Worm (Caenorhabditis elegans) whole organism, L4 larva: ENCODE data around the gene C31E10.11.

Experiments
- D1046.2 ChIP-seq: fragments of 200-800 bp; sonication (Bioruptor generic); IDR thresholded peaks from 2 replicates; pipeline ENCODE4 v1.3.6; 2022; ENCODE audit warnings: missing genetic modification characterization, missing compliant biosample characterization
- F10B5.3 ChIP-seq: sonication (generic microtip); optimal IDR thresholded peaks from 2 replicates; lab custom pipeline; 2016; ENCODE audit warnings: mild to moderate bottlenecking, missing genetic modification characterization, missing compliant biosample characterization
- F49E8.2 ChIP-seq: sonication (generic microtip); optimal IDR thresholded peaks from 2 replicates; lab custom pipeline; 2016; ENCODE audit warnings: missing compliant biosample characterization, mild to moderate bottlenecking, missing genetic modification characterization, borderline replicate concordance
- Y105C5A.15 ChIP-seq: fragments of 200-800 bp; sonication (Bioruptor generic); IDR thresholded peaks from 2 replicates; pipeline ENCODE4 v1.3.6; 2022; ENCODE audit warnings: missing genetic modification characterization, missing compliant biosample characterization
- Y5F2A.4 ChIP-seq: fragments of 200-800 bp; sonication (Bioruptor generic); optimal IDR thresholded peaks from 2 replicates; lab custom pipeline; 2018; ENCODE audit warnings: mild to moderate bottlenecking, missing genetic modification characterization, missing compliant biosample characterization
- aha-1 ChIP-seq: fragments of 150-350 bp; peaks from one replicate; lab custom pipeline; 2014; ENCODE audit warnings: missing biosample characterization, missing genetic modification characterization
- attf-4 ChIP-seq: sonication (generic microtip); optimal IDR thresholded peaks from 3 replicates; lab custom pipeline; 2017; ENCODE audit warnings: missing biosample characterization, missing genetic modification characterization
- ceh-28 ChIP-seq: fragments of 150-350 bp; optimal IDR thresholded peaks from 2 replicates; lab custom pipeline; 2014; ENCODE audit warnings: missing biosample characterization, missing genetic modification reagents, missing genetic modification characterization
- ceh-32 ChIP-seq: sonication (generic microtip); optimal IDR thresholded peaks from 2 replicates; lab custom pipeline; 2016; ENCODE audit warnings: mild to moderate bottlenecking, missing genetic modification characterization, missing compliant biosample characterization; ENCODE audit not compliant: poor library complexity
- ceh-82 ChIP-seq: sonication (generic microtip); optimal IDR thresholded peaks from 2 replicates; lab custom pipeline; 2017; ENCODE audit warnings: missing biosample characterization, missing genetic modification characterization
- daf-12 ChIP-seq: fragments of 150-350 bp; optimal IDR thresholded peaks from 2 replicates; lab custom pipeline; 2014; ENCODE audit warnings: missing biosample characterization, missing genetic modification reagents, missing genetic modification characterization
- dmd-6 ChIP-seq: fragments of 200-800 bp; sonication (Bioruptor generic); IDR thresholded peaks from 2 replicates; pipeline ENCODE4 v1.3.6; 2022; ENCODE audit warnings: missing genetic modification reagents, missing genetic modification characterization, missing compliant biosample characterization
- duxl-1 ChIP-seq: sonication (generic microtip); optimal IDR thresholded peaks from 2 replicates; lab custom pipeline; 2016; ENCODE audit warnings: mild to moderate bottlenecking, missing genetic modification characterization, moderate library complexity, missing compliant biosample characterization; ENCODE audit not compliant: poor library complexity
- dve-1 ChIP-seq: sonication (generic microtip); optimal IDR thresholded peaks from 2 replicates; lab custom pipeline; 2017; ENCODE audit warnings: antibody characterized with exemption, mild to moderate bottlenecking, missing genetic modification characterization, missing compliant biosample characterization; ENCODE audit not compliant: insufficient read depth
- fkh-10 ChIP-seq: fragments of 150-350 bp; optimal IDR thresholded peaks from 2 replicates; lab custom pipeline; 2014; ENCODE audit warnings: missing biosample characterization, missing genetic modification reagents, missing genetic modification characterization
- fos-1 ChIP-seq: fragments of 150-350 bp; optimal IDR thresholded peaks from 2 replicates; lab custom pipeline; 2014; ENCODE audit warnings: missing biosample characterization, missing genetic modification characterization
- hif-1 ChIP-seq, 2 experiments: sonication (generic microtip); optimal IDR thresholded peaks; 2 replicates each; lab custom pipeline; 2016 to 2017; ENCODE audit warnings: missing compliant biosample characterization in 2 of 2, missing genetic modification characterization in 2 of 2, missing genetic modification reagents in 2 of 2, missing genotype in 2 of 2, mild to moderate bottlenecking in 1 of 2
- hlh-11 ChIP-seq: fragments of 200-800 bp; sonication (Bioruptor generic); optimal IDR thresholded peaks from 2 replicates; lab custom pipeline; 2018; ENCODE audit warnings: mild to moderate bottlenecking, missing genetic modification characterization, missing compliant biosample characterization
- hmg-1.1 ChIP-seq: fragments of 200-800 bp; sonication (Bioruptor generic); IDR thresholded peaks from 2 replicates; pipeline ENCODE4 v1.3.6; 2022; ENCODE audit warnings: missing genetic modification reagents, missing genetic modification characterization, missing compliant biosample characterization
- lin-13 ChIP-seq: fragments of 150-350 bp; optimal IDR thresholded peaks from 2 replicates; lab custom pipeline; 2014; ENCODE audit warnings: missing biosample characterization, missing genetic modification reagents, missing genetic modification characterization
- lin-15B ChIP-seq: fragments of 150-350 bp; sonication (generic microtip); optimal IDR thresholded peaks from 3 replicates; lab custom pipeline; 2014; ENCODE audit warnings: missing biosample characterization, missing genetic modification characterization
- lsy-2 ChIP-seq, 2 experiments: fragments of 150-350 bp in 1 of 2; sonication (generic microtip) in 1 of 2; optimal IDR thresholded peaks; 2 replicates each; lab custom pipeline; 2014 to 2017; ENCODE audit warnings: missing biosample characterization in 2 of 2, missing genetic modification characterization in 2 of 2
- madf-5 ChIP-seq, 2 experiments: fragments of 200-800 bp; sonication (Bioruptor generic); IDR thresholded peaks; 2 replicates each; pipeline ENCODE4 v1.3.6; 2022; ENCODE audit warnings: missing compliant biosample characterization in 2 of 2, missing genetic modification characterization in 2 of 2
- mdl-1 ChIP-seq, 2 experiments: fragments of 150-350 bp in 1 of 2; sonication (generic microtip) in 1 of 2; optimal IDR thresholded peaks; 2 replicates each; lab custom pipeline; 2014 to 2017; ENCODE audit warnings: missing biosample characterization in 2 of 2, missing genetic modification characterization in 2 of 2
- mdt-29 ChIP-seq: fragments of 200-800 bp; sonication (Bioruptor generic); IDR thresholded peaks from 2 replicates; pipeline ENCODE4 v1.3.6; 2022; ENCODE audit warnings: missing genetic modification reagents, missing genetic modification characterization, missing compliant biosample characterization
- mep-1 ChIP-seq: fragments of 150-350 bp; sonication (generic microtip); optimal IDR thresholded peaks from 3 replicates; lab custom pipeline; 2014; ENCODE audit warnings: missing biosample characterization, missing genetic modification characterization
- mes-2 ChIP-seq: sonication (generic microtip); optimal IDR thresholded peaks from 2 replicates; lab custom pipeline; 2016; ENCODE audit warnings: missing genotype, mild to moderate bottlenecking, missing genetic modification characterization, missing compliant biosample characterization; ENCODE audit not compliant: poor library complexity, severe bottlenecking
- mxl-2 ChIP-seq: fragments of 200-800 bp; sonication (Bioruptor generic); conservative IDR thresholded peaks from 2 replicates; pipeline ENCODE4 v1.3.6; 2022; ENCODE audit warnings: missing genetic modification reagents, missing genetic modification characterization, missing compliant biosample characterization
- mxl-3 ChIP-seq: fragments of 200-800 bp; sonication (Bioruptor generic); optimal IDR thresholded peaks from 2 replicates; lab custom pipeline; 2018; ENCODE audit warnings: mild to moderate bottlenecking, missing genetic modification characterization, missing compliant biosample characterization
- nhr-10 ChIP-seq: fragments of 150-350 bp; optimal IDR thresholded peaks from 2 replicates; lab custom pipeline; 2014; ENCODE audit warnings: missing biosample characterization, missing genetic modification characterization
- nhr-102 ChIP-seq: sonication (generic microtip); optimal IDR thresholded peaks from 2 replicates; lab custom pipeline; 2016; ENCODE audit warnings: mild to moderate bottlenecking, missing genetic modification characterization, moderate library complexity, missing compliant biosample characterization
- nhr-111 ChIP-seq: fragments of 200-800 bp; sonication (Bioruptor generic); optimal IDR thresholded peaks from 2 replicates; lab custom pipeline; 2018; ENCODE audit warnings: mild to moderate bottlenecking, missing genetic modification characterization, missing compliant biosample characterization
- nhr-237 ChIP-seq: sonication (generic microtip); optimal IDR thresholded peaks from 2 replicates; lab custom pipeline; 2017; ENCODE audit warnings: missing biosample characterization, missing genetic modification characterization
- nhr-28 ChIP-seq: fragments of 150-350 bp; optimal IDR thresholded peaks from 2 replicates; lab custom pipeline; 2014; ENCODE audit warnings: missing biosample characterization, missing genetic modification characterization
- nhr-41 ChIP-seq: fragments of 200-800 bp; sonication (Bioruptor generic); IDR thresholded peaks from 2 replicates; pipeline ENCODE4 v1.3.6; 2022; ENCODE audit warnings: missing genetic modification reagents, missing genetic modification characterization, missing compliant biosample characterization
- nhr-42 ChIP-seq: fragments of 200-800 bp; sonication (Bioruptor generic); IDR thresholded peaks from 2 replicates; pipeline ENCODE4 v1.3.6; 2022; ENCODE audit warnings: missing genetic modification characterization, missing compliant biosample characterization
- nhr-6 ChIP-seq: fragments of 150-350 bp; optimal IDR thresholded peaks from 2 replicates; lab custom pipeline; 2014; ENCODE audit warnings: missing biosample characterization, missing genetic modification characterization
- nhr-77 ChIP-seq: fragments of 150-350 bp; optimal IDR thresholded peaks from 2 replicates; lab custom pipeline; 2014; ENCODE audit warnings: missing biosample characterization, missing genetic modification characterization
- pha-4 ChIP-seq, 2 experiments: fragments of 150-350 bp in 1 of 2; fragments of 200-800 bp in 1 of 2; sonication (Bioruptor generic) in 1 of 2; IDR thresholded peaks in 1 of 2; optimal IDR thresholded peaks in 1 of 2; 2 replicates each; pipeline versions ENCODE4 v1.3.6 to Lab custom; 2014 to 2022; ENCODE audit warnings: missing genetic modification characterization in 2 of 2, missing genetic modification reagents in 2 of 2, missing biosample characterization in 1 of 2, missing compliant biosample characterization in 1 of 2
- php-3 ChIP-seq: fragments of 200-800 bp; sonication (Bioruptor generic); IDR thresholded peaks from 2 replicates; pipeline ENCODE4 v1.3.6; 2022; ENCODE audit warnings: missing genetic modification reagents, missing genetic modification characterization, missing compliant biosample characterization
- pqm-1 ChIP-seq: sonication (generic microtip); optimal IDR thresholded peaks from 2 replicates; lab custom pipeline; 2017; ENCODE audit warnings: missing biosample characterization, missing genetic modification characterization
- rbr-2 ChIP-seq: sonication (generic microtip); optimal IDR thresholded peaks from 2 replicates; lab custom pipeline; 2016; ENCODE audit warnings: missing genotype, missing genetic modification characterization, missing compliant biosample characterization
- sdz-12 ChIP-seq: fragments of 200-800 bp; sonication (Bioruptor generic); optimal IDR thresholded peaks from 2 replicates; lab custom pipeline; 2018; ENCODE audit warnings: mild to moderate bottlenecking, missing genetic modification characterization, missing compliant biosample characterization
- snpc-4 ChIP-seq: fragments of 150-350 bp; optimal IDR thresholded peaks from 2 replicates; lab custom pipeline; 2014; ENCODE audit warnings: missing biosample characterization, missing genetic modification characterization
- tra-1 ChIP-seq: fragments of 200-800 bp; sonication (Bioruptor generic); IDR thresholded peaks from 2 replicates; pipeline ENCODE4 v1.3.6; 2022; ENCODE audit warnings: missing genetic modification reagents, missing genetic modification characterization, missing compliant biosample characterization
- unc-39 ChIP-seq: sonication (generic microtip); optimal IDR thresholded peaks from 2 replicates; lab custom pipeline; 2017; ENCODE audit warnings: missing biosample characterization, missing genetic modification characterization
- vab-7 ChIP-seq: fragments of 200-800 bp; sonication (Bioruptor generic); IDR thresholded peaks from 2 replicates; pipeline ENCODE4 v1.3.6; 2022; ENCODE audit warnings: missing genetic modification reagents, missing genetic modification characterization, missing compliant biosample characterization
- ztf-7 ChIP-seq: fragments of 150-350 bp; optimal IDR thresholded peaks from 2 replicates; lab custom pipeline; 2014; ENCODE audit warnings: missing biosample characterization, missing genetic modification characterization

Gene C31E10.11

DNA sequence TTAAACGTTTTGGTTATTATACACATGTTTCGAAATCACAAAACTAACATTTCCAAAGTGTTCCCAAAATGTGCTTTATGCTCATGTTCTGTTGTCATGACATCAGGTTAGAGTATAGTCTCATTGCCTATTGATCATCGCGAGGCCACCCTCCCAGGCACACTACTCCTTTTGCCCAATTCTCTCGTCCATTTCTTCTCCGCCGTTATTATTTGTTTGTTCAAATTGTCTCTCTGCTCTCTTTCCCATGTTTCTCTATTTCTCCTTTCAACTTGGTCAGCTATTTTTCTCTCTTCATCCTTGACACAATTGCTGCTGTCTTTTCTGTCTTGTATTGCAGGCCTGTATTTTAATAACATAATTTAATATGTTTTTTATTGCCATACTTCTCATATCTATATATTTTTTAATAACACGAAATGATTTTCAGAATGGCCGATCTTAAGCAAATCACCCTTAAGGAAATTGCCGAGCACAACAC, 11.0 kb upstream of the C31E10.11 start, which contains the start of gene cytb-5.1 (continued):
- TF ChIP-seq mes-2 (tag; lab: Kevin White, UChicago): peak; percentile 30
- TF ChIP-seq mep-1 (tag; lab: Kevin White, UChicago): peak; percentile 67
- peak; percentile 5 to 58 for TF ChIP-seq lsy-2 (tag; optimal IDR thresholded peaks at IDR 0.05; lab: Kevin White, UChicago)

ce11 chrX:14000198-14000748, 9.7 kb upstream of the C31E10.11 start:
- TF ChIP-seq lin-13 (GFP tag; lab: Kevin White, UChicago) (no peak), Y105C5A.15 (GFP tag; lab: Robert Waterston, UW) (no peak), duxl-1 (tag; lab: Kevin White, UChicago) (no peak), hlh-11 (tag; lab: Kevin White, UChicago) (peak; percentile 47), ceh-28 (tag; lab: Kevin White, UChicago) (peak; percentile 1), Y5F2A.4 (GFP tag; lab: Kevin White, UChicago) (no peak), hif-1 (tag; optimal IDR thresholded peaks at IDR 0.05; lab: Kevin White, UChicago) (peak in 1 of 2 experiments; percentile 23), mep-1 (tag; lab: Kevin White, UChicago) (peak; percentile 25), dve-1 (tag; lab: Kevin White, UChicago) (peak; percentile 68), unc-39 (no peak), lsy-2 (tag; optimal IDR thresholded peaks at IDR 0.05; lab: Kevin White, UChicago) (no peak), nhr-111 (GFP tag; lab: Kevin White, UChicago) (no peak), ceh-82 (no peak), pha-4 (GFP tag; IDR thresholded peaks at IDR 0.05; lab: Robert Waterston, UW) (no peak), pha-4 (tag; optimal IDR thresholded peaks at IDR 0.05; lab: Kevin White, UChicago) (no peak), ceh-32 (no peak), pqm-1 (tag; lab: Kevin White, UChicago) (peak; percentile 13), nhr-42 (GFP tag; lab: Robert Waterston, UW) (no peak), nhr-10 (tag; lab: Kevin White, UChicago) (no peak), ztf-7 (tag; lab: Kevin White, UChicago) (no peak), F10B5.3 (tag; lab: Kevin White, UChicago) (no peak), attf-4 (no peak), daf-12 (tag; lab: Kevin White, UChicago) (no peak), hmg-1.1 (GFP tag; lab: Robert Waterston, UW) (no peak), snpc-4 (no peak), tra-1 (GFP tag; lab: Robert Waterston, UW) (no peak), rbr-2 (tag; lab: Kevin White, UChicago) (no peak), nhr-6 (no peak), dmd-6 (GFP tag; lab: Robert Waterston, UW) (peak; percentile 65), madf-5 (GFP tag; IDR thresholded peaks at IDR 0.05; lab: Robert Waterston, UW) (no peak), nhr-28 (tag; lab: Kevin White, UChicago) (peak; percentile 100), aha-1 (tag; lab: Kevin White, UChicago) (no peak), nhr-41 (GFP tag; lab: Robert Waterston, UW) (no peak), fos-1 (tag; lab: Kevin White, UChicago) (no peak), mdl-1 (tag; optimal IDR thresholded peaks at IDR 0.05; lab: Kevin White, UChicago) (peak in 1 of 2 experiments; percentile 34), mxl-3 (peak; percentile 30), mdt-29 (GFP tag; lab: Robert Waterston, UW) (peak; percentile 56; the same call in 1 of the 2 replicates), php-3 (GFP tag; lab: Robert Waterston, UW) (no peak), nhr-77 (tag; lab: Kevin White, UChicago) (peak; percentile 92), lin-15B (tag; lab: Kevin White, UChicago) (no peak), D1046.2 (GFP tag; lab: Robert Waterston, UW) (no peak), F49E8.2 (no peak), fkh-10 (GFP tag; lab: Kevin White, UChicago) (no peak), nhr-237 (tag; lab: Kevin White, UChicago) (no peak), nhr-102 (tag; lab: Kevin White, UChicago) (peak; percentile 31), mxl-2 (GFP tag; lab: Robert Waterston, UW) (no peak), sdz-12 (GFP tag; lab: Kevin White, UChicago) (no peak), vab-7 (GFP tag; lab: Robert Waterston, UW) (no peak)
